Fruit fly (Drosophila melanogaster): ENCODE results near the gene CG33060.

dm6 chr3L:16349686-16350085 is 18.8 kb downstream of the CG33060 start:
- TF ChIP-seq tai (GFP tag; optimal IDR thresholded peaks at IDR 0.05) = no peak
- no peak for TF ChIP-seq Rel (GFP tag; optimal IDR thresholded peaks at IDR 0.05)
- no peak for TF ChIP-seq Rel (tag; optimal IDR thresholded peaks at IDR 0.05)
- no peak for TF ChIP-seq Sp1 (GFP tag; optimal IDR thresholded peaks at IDR 0.05)
- TF ChIP-seq psq (GFP tag; optimal IDR thresholded peaks at IDR 0.05) = no peak
- TF ChIP-seq sage (GFP tag; optimal IDR thresholded peaks at IDR 0.05) = no peak
- TF ChIP-seq Jra (GFP tag; optimal IDR thresholded peaks at IDR 0.05) = no peak
- no peak for TF ChIP-seq Dfd (GFP tag; optimal IDR thresholded peaks at IDR 0.05)
- TF ChIP-seq usp (GFP tag; optimal IDR thresholded peaks at IDR 0.05) = no peak
- TF ChIP-seq h (GFP tag; optimal IDR thresholded peaks at IDR 0.05) = no peak
- TF ChIP-seq OdsH (GFP tag; optimal IDR thresholded peaks at IDR 0.05) = no peak
- TF ChIP-seq fru (GFP tag; optimal IDR thresholded peaks at IDR 0.05) = no peak
- no peak for TF ChIP-seq jim (GFP tag; optimal IDR thresholded peaks at IDR 0.05)
- TF ChIP-seq Hr78 (GFP tag; optimal IDR thresholded peaks at IDR 0.05) = no peak

Measured in whole organism, wandering third instar larva.